Fruit fly (Drosophila melanogaster) whole organism, embryonic: ENCODE data around the gene Blos4.

ENCODE experiments used
- Asciz ChIP-seq: fragments of 200-800 bp; sonication (Bioruptor generic); optimal IDR thresholded peaks from 2 replicates; lab custom pipeline; 2017; ENCODE audit warnings: missing biosample characterization, mild to moderate bottlenecking, missing genetic modification characterization, missing genetic modification reagents
- BtbVII ChIP-seq: fragments of 200-800 bp; sonication (Bioruptor generic); optimal IDR thresholded peaks from 3 replicates; lab custom pipeline; 2017; ENCODE audit warnings: missing biosample characterization, mild to moderate bottlenecking, missing genetic modification characterization
- CG10565 ChIP-seq: fragments of 200-800 bp; sonication (Bioruptor generic); optimal IDR thresholded peaks from 3 replicates; lab custom pipeline; 2016; ENCODE audit warnings: missing biosample characterization, mild to moderate bottlenecking, missing genetic modification characterization
- CG12155 ChIP-seq: fragments of 200-800 bp; sonication (Bioruptor generic); optimal IDR thresholded peaks from 3 replicates; lab custom pipeline; 2016; ENCODE audit warnings: missing biosample characterization, missing genetic modification characterization
- CG12769 ChIP-seq: fragments of 200-800 bp; sonication (Bioruptor generic); optimal IDR thresholded peaks from 2 replicates; lab custom pipeline; 2019; ENCODE audit warnings: missing biosample characterization, mild to moderate bottlenecking, missing genetic modification characterization, moderate library complexity
- CG13624 ChIP-seq: fragments of 200-800 bp; sonication (Bioruptor generic); optimal IDR thresholded peaks from 2 replicates; lab custom pipeline; 2016; ENCODE audit warnings: missing biosample characterization, missing genetic modification characterization
- CG14710 ChIP-seq: fragments of 200-800 bp; sonication (Bioruptor generic); optimal IDR thresholded peaks from 3 replicates; lab custom pipeline; 2019; ENCODE audit warnings: missing biosample characterization, mild to moderate bottlenecking, missing genetic modification characterization, moderate library complexity
- CG15073 ChIP-seq: fragments of 200-800 bp; sonication (Bioruptor generic); optimal IDR thresholded peaks from 2 replicates; lab custom pipeline; 2016; ENCODE audit warnings: missing biosample characterization, missing genetic modification characterization
- CG16813 ChIP-seq: fragments of 200-800 bp; sonication (Bioruptor generic); IDR thresholded peaks from 3 replicates; pipeline ENCODE4 v1.3.6; 2022; ENCODE audit warnings: missing biosample characterization, missing genetic modification characterization; ENCODE audit not compliant: partially characterized antibody
- CG2129 ChIP-seq: fragments of 200-800 bp; sonication (Bioruptor generic); IDR thresholded peaks from 2 replicates; pipeline ENCODE4 v1.3.6; 2022; ENCODE audit warnings: missing biosample characterization, missing genetic modification characterization; ENCODE audit not compliant: partially characterized antibody
- CG3407 ChIP-seq: fragments of 200-800 bp; sonication (Bioruptor generic); optimal IDR thresholded peaks from 2 replicates; lab custom pipeline; 2018; ENCODE audit warnings: missing biosample characterization, mild to moderate bottlenecking, missing genetic modification characterization
- CG3726 ChIP-seq: fragments of 200-800 bp; sonication (Bioruptor generic); IDR thresholded peaks from 3 replicates; pipeline ENCODE4, ENCODE4 v1.3.6; 2022; ENCODE audit warnings: missing biosample characterization, missing genetic modification characterization
- CG42726 ChIP-seq: fragments of 200-800 bp; sonication (Bioruptor generic); IDR thresholded peaks from 2 replicates; pipeline ENCODE4 v1.3.6; 2022; ENCODE audit warnings: missing biosample characterization, missing genetic modification characterization; ENCODE audit not compliant: partially characterized antibody
- CG6813 ChIP-seq: fragments of 200-800 bp; sonication (Bioruptor generic); optimal IDR thresholded peaks from 2 replicates; lab custom pipeline; 2017; ENCODE audit warnings: missing biosample characterization, missing genetic modification characterization, mild to moderate bottlenecking, moderate library complexity, missing genetic modification reagents
- CG7928 ChIP-seq: fragments of 200-800 bp; sonication (Bioruptor generic); optimal IDR thresholded peaks from 2 replicates; lab custom pipeline; 2017; ENCODE audit warnings: missing biosample characterization, mild to moderate bottlenecking, missing genetic modification characterization
- CG9215 ChIP-seq: fragments of 200-800 bp; sonication (Bioruptor generic); IDR thresholded peaks from 2 replicates; pipeline ENCODE4 v1.3.6; 2022; ENCODE audit warnings: missing biosample characterization, missing genetic modification characterization
- CG9727 ChIP-seq: fragments of 200-800 bp; sonication (Bioruptor generic); optimal IDR thresholded peaks from 3 replicates; lab custom pipeline; 2017; ENCODE audit warnings: missing biosample characterization, mild to moderate bottlenecking, missing genetic modification characterization
- CG9876 ChIP-seq: fragments of 200-800 bp; sonication (Bioruptor generic); optimal IDR thresholded peaks from 2 replicates; lab custom pipeline; 2016; ENCODE audit warnings: missing biosample characterization, missing genetic modification characterization
- D19A ChIP-seq: fragments of 200-800 bp; optimal IDR thresholded peaks from 3 replicates; lab custom pipeline; 2019; ENCODE audit warnings: missing biosample characterization, mild to moderate bottlenecking, missing genetic modification characterization, moderate library complexity
- Dfd ChIP-seq, 2 experiments: fragments of >200 bp; optimal IDR thresholded peaks; 2 replicates each; lab custom pipeline; 2017; ENCODE audit warnings: missing biosample characterization in 2 of 2, missing genetic modification characterization in 2 of 2
- Dref ChIP-seq: fragments of 200-800 bp; sonication (Bioruptor generic); IDR thresholded peaks from 2 replicates; pipeline ENCODE4 v1.3.6; 2022; ENCODE audit warnings: missing biosample characterization, missing genetic modification characterization
- HHEX ChIP-seq: fragments of 200-800 bp; sonication (Bioruptor generic); optimal IDR thresholded peaks from 3 replicates; lab custom pipeline; 2017; ENCODE audit warnings: missing biosample characterization, mild to moderate bottlenecking, missing genetic modification characterization, missing genetic modification reagents
- Hsf ChIP-seq: fragments of 200-800 bp; sonication (Bioruptor generic); optimal IDR thresholded peaks from 3 replicates; lab custom pipeline; 2016; ENCODE audit warnings: missing biosample characterization, missing genetic modification characterization
- Nf-YA ChIP-seq: fragments of 200-800 bp; sonication (Bioruptor generic); IDR thresholded peaks from 2 replicates; pipeline ENCODE4 v1.3.6; 2022; ENCODE audit warnings: missing biosample characterization, missing genetic modification characterization
- Oaz ChIP-seq: fragments of 200-800 bp; sonication (Bioruptor generic); IDR thresholded peaks from 2 replicates; pipeline ENCODE4 v1.3.6; 2022; ENCODE audit warnings: missing biosample characterization, missing genetic modification characterization
- Trl ChIP-seq, 3 experiments: fragments of >200 bp in 2 of 3; fragments of 200-800 bp in 1 of 3; sonication (Bioruptor generic) in 1 of 3; optimal IDR thresholded peaks; 2 replicates in 1 of 3; 3 replicates in 2 of 3; lab custom pipeline; 2016 to 2017; ENCODE audit warnings: missing biosample characterization in 1 of 3, missing genetic modification characterization in 1 of 3
- Xbp1 ChIP-seq: fragments of 200-800 bp; sonication (Bioruptor generic); optimal IDR thresholded peaks from 3 replicates; lab custom pipeline; 2016; ENCODE audit warnings: missing biosample characterization, mild to moderate bottlenecking, missing genetic modification characterization
- al ChIP-seq: fragments of 200-800 bp; sonication (Bioruptor generic); IDR thresholded peaks from 2 replicates; pipeline ENCODE4 v1.3.6; 2022; ENCODE audit warnings: missing biosample characterization, missing genetic modification characterization
- ara ChIP-seq: fragments of 200-800 bp; sonication (Bioruptor generic); IDR thresholded peaks from 2 replicates; pipeline ENCODE4 v1.3.6; 2022; ENCODE audit warnings: missing biosample characterization, missing genetic modification characterization
- bbx ChIP-seq: fragments of 200-800 bp; sonication (Bioruptor generic); IDR thresholded peaks from 2 replicates; pipeline ENCODE4 v1.3.6; 2022; ENCODE audit warnings: missing biosample characterization, missing genetic modification characterization; ENCODE audit not compliant: partially characterized antibody
- br ChIP-seq: fragments of >200 bp; optimal IDR thresholded peaks from 2 replicates; lab custom pipeline; 2017
- disco-r ChIP-seq: fragments of 200-800 bp; sonication (Bioruptor generic); optimal IDR thresholded peaks from 2 replicates; lab custom pipeline; 2016; ENCODE audit warnings: missing biosample characterization, missing genetic modification characterization
- hbn ChIP-seq: fragments of 200-800 bp; sonication (Bioruptor generic); IDR thresholded peaks from 2 replicates; pipeline ENCODE4 v1.3.6; 2022; ENCODE audit warnings: missing biosample characterization, missing genetic modification characterization; ENCODE audit not compliant: partially characterized antibody
- inv ChIP-seq: fragments of 200-800 bp; sonication (Bioruptor generic); IDR thresholded peaks from 2 replicates; pipeline ENCODE4 v1.3.6; 2022; ENCODE audit warnings: missing biosample characterization, missing genetic modification characterization; ENCODE audit not compliant: partially characterized antibody
- klu ChIP-seq: fragments of 200-800 bp; sonication (Bioruptor generic); IDR thresholded peaks from 2 replicates; pipeline ENCODE4 v1.3.6; 2022; ENCODE audit warnings: missing biosample characterization, missing genetic modification characterization
- kni ChIP-seq: fragments of 200-800 bp; sonication (Bioruptor generic); optimal IDR thresholded peaks from 3 replicates; lab custom pipeline; 2017; ENCODE audit warnings: mild to moderate bottlenecking, missing biosample characterization, missing genetic modification reagents, missing genetic modification characterization
- lilli ChIP-seq: fragments of 200-800 bp; sonication (Bioruptor generic); optimal IDR thresholded peaks from 3 replicates; lab custom pipeline; 2016; ENCODE audit warnings: missing biosample characterization, missing genetic modification characterization
- lmd ChIP-seq: fragments of 200-800 bp; sonication (Bioruptor generic); IDR thresholded peaks from 2 replicates; pipeline ENCODE4 v1.3.6; 2022; ENCODE audit warnings: missing biosample characterization, missing genetic modification characterization
- lola ChIP-seq, 3 experiments: fragments of >200 bp in 2 of 3; fragments of 200-800 bp in 1 of 3; sonication (Bioruptor generic) in 1 of 3; optimal IDR thresholded peaks; 2 replicates each; lab custom pipeline; 2017 to 2019; ENCODE audit warnings: missing biosample characterization in 3 of 3, missing genetic modification characterization in 3 of 3, mild to moderate bottlenecking in 1 of 3, moderate library complexity in 1 of 3
- luna ChIP-seq: fragments of 200-800 bp; sonication (Bioruptor generic); optimal IDR thresholded peaks from 2 replicates; lab custom pipeline; 2016; ENCODE audit warnings: missing biosample characterization, missing genetic modification characterization
- maf-S ChIP-seq: fragments of 200-800 bp; sonication (Bioruptor generic); optimal IDR thresholded peaks from 2 replicates; lab custom pipeline; 2016; ENCODE audit warnings: missing biosample characterization, missing genetic modification characterization
- mam ChIP-seq: fragments of 200-800 bp; sonication (Bioruptor generic); optimal IDR thresholded peaks from 3 replicates; lab custom pipeline; 2016; ENCODE audit warnings: missing biosample characterization, missing genetic modification characterization
- mirr ChIP-seq: fragments of 200-800 bp; sonication (Bioruptor generic); optimal IDR thresholded peaks from 3 replicates; lab custom pipeline; 2018; ENCODE audit warnings: missing biosample characterization, mild to moderate bottlenecking, missing genetic modification characterization
- org-1 ChIP-seq: fragments of 200-800 bp; sonication (Bioruptor generic); optimal IDR thresholded peaks from 2 replicates; lab custom pipeline; 2017; ENCODE audit warnings: missing biosample characterization, missing genetic modification characterization
- ranshi ChIP-seq: fragments of 200-800 bp; sonication (Bioruptor generic); IDR thresholded peaks from 2 replicates; pipeline ENCODE4 v1.3.6; 2022; ENCODE audit warnings: missing biosample characterization, missing genetic modification characterization
- schlank ChIP-seq: fragments of 200-800 bp; sonication (Bioruptor generic); optimal IDR thresholded peaks from 2 replicates; lab custom pipeline; 2018; ENCODE audit warnings: missing biosample characterization, mild to moderate bottlenecking, missing genetic modification characterization
- shn ChIP-seq: fragments of 200-800 bp; sonication (Bioruptor generic); optimal IDR thresholded peaks from 3 replicates; lab custom pipeline; 2016; ENCODE audit warnings: missing biosample characterization, missing genetic modification characterization
- sisA ChIP-seq: fragments of 200-800 bp; sonication (Bioruptor generic); IDR thresholded peaks from 2 replicates; pipeline ENCODE4 v1.3.6; 2022; ENCODE audit warnings: missing biosample characterization, missing genetic modification characterization
- slbo ChIP-seq: fragments of 200-800 bp; sonication (Bioruptor generic); IDR thresholded peaks from 2 replicates; pipeline ENCODE4 v1.3.6; 2022; ENCODE audit warnings: missing biosample characterization, missing genetic modification characterization
- trem ChIP-seq: fragments of 200-800 bp; optimal IDR thresholded peaks from 3 replicates; lab custom pipeline; 2019; ENCODE audit warnings: missing biosample characterization, mild to moderate bottlenecking, missing genetic modification characterization, moderate library complexity
- vfl ChIP-seq: fragments of 200-800 bp; sonication (Bioruptor generic); optimal IDR thresholded peaks from 2 replicates; lab custom pipeline; 2016; ENCODE audit warnings: missing biosample characterization, missing genetic modification characterization

Blos4 gene

dm6 chr3L:10856534-10857030, 22.3 kb upstream of the Blos4 start (continued):
- TF ChIP-seq CG16813 (GFP tag; lab: Robert Waterston, UW) (0 out of 3 replicates have a peak, but pooled peaks have one; percentile 13), Xbp1 (GFP tag; lab: Kevin White, UChicago) (no peak), Dref (GFP tag; lab: Robert Waterston, UW) (no peak), CG10565 (GFP tag; lab: Kevin White, UChicago) (no peak), trem (tag; lab: Kevin White, UChicago) (no peak), BtbVII (GFP tag; lab: Kevin White, UChicago) (no peak), CG7928 (GFP tag; lab: Kevin White, UChicago) (no peak), Oaz (GFP tag; lab: Robert Waterston, UW) (no peak), lola (GFP tag; optimal IDR thresholded peaks at IDR 0.05; lab: Kevin White, UChicago) (no peak), maf-S (GFP tag; lab: Kevin White, UChicago) (peak; percentile 20), lmd (no peak), br (no peak), inv (GFP tag; lab: Robert Waterston, UW) (no peak), shn (GFP tag; lab: Kevin White, UChicago) (peak; percentile 51), kni (GFP tag; lab: Kevin White, UChicago) (peak; percentile 90), Nf-YA (no peak), Dfd (GFP tag; optimal IDR thresholded peaks at IDR 0.05; lab: Kevin White, UChicago) (no peak), CG3407 (GFP tag; lab: Kevin White, UChicago) (peak; percentile 28), D19A (tag; lab: Kevin White, UChicago) (peak; percentile 71), org-1 (GFP tag; lab: Kevin White, UChicago) (no peak), schlank (tag; lab: Kevin White, UChicago) (no peak), slbo (GFP tag; lab: Robert Waterston, UW) (no peak), al (GFP tag; lab: Robert Waterston, UW) (no peak), HHEX (GFP tag; lab: Kevin White, UChicago) (peak; percentile 10), disco-r (GFP tag; lab: Kevin White, UChicago) (peak; percentile 26), mam (GFP tag; lab: Kevin White, UChicago) (peak; percentile 8), CG9876 (peak; percentile 0), CG3726 (GFP tag; lab: Robert Waterston, UW) (no peak), Hsf (GFP tag; lab: Kevin White, UChicago) (no peak), CG12155 (GFP tag; lab: Kevin White, UChicago) (no peak), CG12769 (tag; lab: Kevin White, UChicago) (peak; percentile 85), CG15073 (GFP tag; lab: Kevin White, UChicago) (no peak), CG42726 (GFP tag; lab: Robert Waterston, UW) (peak; percentile 65), CG9727 (GFP tag; lab: Kevin White, UChicago) (peak; percentile 21), luna (no peak), vfl (GFP tag; lab: Kevin White, UChicago) (no peak), sisA (GFP tag; lab: Robert Waterston, UW) (no peak), CG13624 (GFP tag; lab: Kevin White, UChicago) (peak; percentile 66), Trl (optimal IDR thresholded peaks at IDR 0.05; lab: Kevin White, UChicago) (peak; percentile 96 to 99), Trl (GFP tag; optimal IDR thresholded peaks at IDR 0.05; lab: Kevin White, UChicago) (peak; percentile 76), mirr (GFP tag; lab: Kevin White, UChicago) (peak; percentile 96), CG14710 (tag; lab: Kevin White, UChicago) (peak; percentile 42), CG9215 (no peak), hbn (GFP tag; lab: Robert Waterston, UW) (no peak), Asciz (GFP tag; lab: Kevin White, UChicago) (peak; percentile 21), ranshi (peak; percentile 19; the same call in 1 of the 2 replicates), CG2129 (no peak), CG6813 (GFP tag; lab: Kevin White, UChicago) (peak; percentile 8), bbx (GFP tag; lab: Robert Waterston, UW) (peak; percentile 23), klu (GFP tag; lab: Robert Waterston, UW) (no peak), ara (GFP tag; lab: Robert Waterston, UW) (no peak), lilli (GFP tag; lab: Kevin White, UChicago) (no peak)
